Worm (Caenorhabditis elegans) whole organism, late embryonic: ENCODE measurements around the gene clec-169.

Experiments used
- F13H6.1 ChIP-seq: sonication (generic microtip); optimal IDR thresholded peaks from 2 replicates; lab custom pipeline; 2016; ENCODE audit warnings: missing genetic modification characterization, missing compliant biosample characterization
- K09A11.1 ChIP-seq: sonication (generic microtip); optimal IDR thresholded peaks from 2 replicates; lab custom pipeline; 2017; ENCODE audit warnings: antibody characterized with exemption, mild to moderate bottlenecking, missing genetic modification characterization, missing compliant biosample characterization; ENCODE audit not compliant: insufficient read depth
- ceh-30 ChIP-seq: fragments of 150-350 bp; optimal IDR thresholded peaks from 2 replicates; lab custom pipeline; 2014; ENCODE audit warnings: missing biosample characterization, missing genetic modification characterization
- ceh-34 ChIP-seq: sonication (generic microtip); optimal IDR thresholded peaks from 2 replicates; lab custom pipeline; 2016; ENCODE audit warnings: mild to moderate bottlenecking, missing genetic modification characterization, missing compliant biosample characterization
- ceh-6 ChIP-seq: fragments of 200-800 bp; sonication (Bioruptor generic); optimal IDR thresholded peaks from 2 replicates; lab custom pipeline; 2018; ENCODE audit warnings: mild to moderate bottlenecking, missing genetic modification characterization, missing compliant biosample characterization
- eyg-1 ChIP-seq: sonication (generic microtip); optimal IDR thresholded peaks from 2 replicates; lab custom pipeline; 2016; ENCODE audit warnings: missing genotype, missing genetic modification characterization, missing compliant biosample characterization
- fkh-6 ChIP-seq: sonication (generic microtip); optimal IDR thresholded peaks from 2 replicates; lab custom pipeline; 2016; ENCODE audit warnings: missing genetic modification characterization, missing compliant biosample characterization
- hlh-13 ChIP-seq: fragments of 200-800 bp; sonication (Bioruptor generic); optimal IDR thresholded peaks from 2 replicates; lab custom pipeline; 2018; ENCODE audit warnings: mild to moderate bottlenecking, missing genetic modification characterization, missing compliant biosample characterization
- lim-6 ChIP-seq: sonication (generic microtip); optimal IDR thresholded peaks from 2 replicates; lab custom pipeline; 2016; ENCODE audit warnings: missing genetic modification characterization, missing compliant biosample characterization
- lin-11 ChIP-seq: fragments of 200-800 bp; sonication (Bioruptor generic); optimal IDR thresholded peaks from 2 replicates; lab custom pipeline; 2018; ENCODE audit warnings: mild to moderate bottlenecking, missing genetic modification characterization, missing compliant biosample characterization
- madf-2 ChIP-seq: sonication (generic microtip); optimal IDR thresholded peaks from 2 replicates; lab custom pipeline; 2017; ENCODE audit warnings: missing genetic modification characterization, missing compliant biosample characterization
- nfya-1 ChIP-seq: sonication (generic microtip); optimal IDR thresholded peaks from 2 replicates; lab custom pipeline; 2017; ENCODE audit warnings: missing genetic modification characterization, mild to moderate bottlenecking, missing compliant biosample characterization, antibody characterized with exemption, moderate library complexity
- npax-4 ChIP-seq: sonication (generic microtip); optimal IDR thresholded peaks from 2 replicates; lab custom pipeline; 2016; ENCODE audit warnings: missing genetic modification characterization, missing compliant biosample characterization
- odd-2 ChIP-seq: sonication (generic microtip); optimal IDR thresholded peaks from 2 replicates; lab custom pipeline; 2017; ENCODE audit warnings: antibody characterized with exemption, mild to moderate bottlenecking, missing genetic modification characterization, missing compliant biosample characterization
- pag-3 ChIP-seq: sonication (generic microtip); optimal IDR thresholded peaks from 2 replicates; lab custom pipeline; 2016; ENCODE audit warnings: missing compliant biosample characterization, missing genetic modification characterization, borderline replicate concordance
- pha-2 ChIP-seq: sonication (generic microtip); optimal IDR thresholded peaks from 2 replicates; lab custom pipeline; 2017; ENCODE audit warnings: mild to moderate bottlenecking, missing genetic modification characterization, missing compliant biosample characterization
- pha-4 ChIP-seq: fragments of 150-350 bp; optimal IDR thresholded peaks from 2 replicates; lab custom pipeline; 2018; ENCODE audit warnings: missing biosample characterization, missing genetic modification reagents, missing genetic modification characterization
- ref-2 ChIP-seq: sonication (generic microtip); optimal IDR thresholded peaks from 2 replicates; lab custom pipeline; 2016; ENCODE audit warnings: missing genetic modification characterization, missing compliant biosample characterization
- rnt-1 ChIP-seq: sonication (generic microtip); optimal IDR thresholded peaks from 2 replicates; lab custom pipeline; 2016; ENCODE audit warnings: missing genetic modification characterization, missing compliant biosample characterization
- ttx-3 ChIP-seq: sonication (generic microtip); optimal IDR thresholded peaks from 2 replicates; lab custom pipeline; 2016; ENCODE audit warnings: missing genetic modification reagents, missing genetic modification characterization, missing compliant biosample characterization
- ztf-16 ChIP-seq: sonication (generic microtip); optimal IDR thresholded peaks from 2 replicates; lab custom pipeline; 2017; ENCODE audit warnings: missing genetic modification characterization, missing compliant biosample characterization

The clec-169 gene

DNA sequence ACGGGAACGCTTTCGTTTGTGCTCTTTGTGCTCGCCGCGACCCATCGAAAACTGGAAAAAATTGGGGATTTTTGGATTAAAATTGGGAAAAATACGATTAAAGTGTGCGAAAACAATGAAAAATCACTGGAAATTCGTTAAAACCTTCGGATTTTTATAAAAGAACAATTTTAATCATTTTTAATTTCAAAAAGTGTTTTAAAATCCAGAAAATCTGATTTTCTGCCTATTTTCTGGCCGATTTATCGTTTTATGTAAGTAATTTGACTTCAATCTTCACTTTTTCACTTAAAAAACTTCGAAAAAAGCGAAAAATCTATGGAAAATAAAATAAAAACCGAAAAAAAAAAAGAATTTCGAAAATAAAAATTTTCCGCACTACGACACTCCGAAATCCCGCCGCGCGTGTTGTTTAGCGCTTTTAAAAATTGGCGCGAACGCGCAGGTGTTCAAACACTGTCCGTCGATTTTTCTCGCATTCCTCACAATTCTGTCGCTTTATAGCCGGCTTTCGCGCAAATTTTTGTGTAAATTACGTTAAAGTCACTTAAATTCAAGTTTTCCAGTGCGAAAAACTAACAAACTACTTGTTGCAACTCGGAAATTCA, 48.6 kb downstream of the clec-169 start, which contains the start of the genes ddx-46 and F53H1.4:
Gene ddx-46, minus strand, starts transcription at position 51 of the 608 bp plus-strand sequence.
Gene F53H1.4, plus strand, starts transcription at position 567 of the 608 bp plus-strand sequence.
- TF ChIP-seq lim-6 (tag; lab: Kevin White, UChicago) (no peak), fkh-6 (tag; lab: Kevin White, UChicago) (no peak), nfya-1 (tag; lab: Kevin White, UChicago) (peak; percentile 27)

DNA sequence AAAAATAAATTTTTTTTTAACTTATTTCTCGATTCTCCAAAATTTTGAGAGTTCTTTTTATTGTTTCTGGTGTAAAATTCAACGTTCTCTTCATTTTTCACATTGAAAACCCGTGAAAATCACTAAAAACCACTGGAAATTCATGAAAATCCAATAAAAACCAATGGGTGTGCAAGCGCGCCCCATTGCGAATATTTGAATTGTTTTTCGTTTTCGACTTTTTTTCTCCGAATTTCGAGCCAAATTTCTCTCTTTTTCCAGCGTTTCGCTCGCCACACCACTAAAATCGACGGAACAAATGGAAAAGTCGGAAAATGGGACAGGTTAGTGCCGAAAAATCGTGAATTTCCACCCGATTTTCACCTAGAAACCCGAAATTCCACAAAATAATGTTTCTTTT, 49.2 kb downstream of the clec-169 start:
- no peak for TF ChIP-seq pag-3 (tag; lab: Kevin White, UChicago)
- TF ChIP-seq ceh-6 (GFP tag; lab: Kevin White, UChicago): no peak
- no peak for TF ChIP-seq K09A11.1 (tag; lab: Kevin White, UChicago)
- no peak for TF ChIP-seq eyg-1 (tag; lab: Kevin White, UChicago)
- TF ChIP-seq ceh-34: no peak
- TF ChIP-seq npax-4 (tag; lab: Kevin White, UChicago): no peak
- no peak for TF ChIP-seq lim-6 (tag; lab: Kevin White, UChicago)
- TF ChIP-seq ref-2 (tag; lab: Kevin White, UChicago): no peak
- no peak for TF ChIP-seq ttx-3 (tag; lab: Kevin White, UChicago)
- no peak for TF ChIP-seq lin-11 (tag; lab: Kevin White, UChicago)
- no peak for TF ChIP-seq ztf-16
- no peak for TF ChIP-seq odd-2 (tag; lab: Kevin White, UChicago)
- no peak for TF ChIP-seq pha-2 (tag; lab: Kevin White, UChicago)
- no peak for TF ChIP-seq ceh-30 (tag; lab: Kevin White, UChicago)
- no peak for TF ChIP-seq F13H6.1 (tag; lab: Kevin White, UChicago)
- no peak for TF ChIP-seq hlh-13
- TF ChIP-seq pha-4 (tag; lab: Kevin White, UChicago): no peak
- no peak for TF ChIP-seq madf-2 (tag; lab: Kevin White, UChicago)
- no peak for TF ChIP-seq rnt-1 (tag; lab: Kevin White, UChicago)
